Fruit fly (Drosophila melanogaster) whole organism, prepupa: ENCODE measurements around the gene Dci.

Experiments
- Blimp-1 ChIP-seq: fragments of 200-800 bp; sonication (Bioruptor generic); optimal IDR thresholded peaks from 3 replicates; lab custom pipeline; 2017; ENCODE audit warnings: missing biosample characterization, missing genetic modification characterization, mild to moderate bottlenecking, moderate library complexity, missing genetic modification reagents
- CG1621 ChIP-seq: fragments of 200-800 bp; sonication (Bioruptor generic); optimal IDR thresholded peaks from 3 replicates; lab custom pipeline; 2018; ENCODE audit warnings: missing biosample characterization, mild to moderate bottlenecking, missing genetic modification characterization
- CG32006 ChIP-seq: fragments of 200-800 bp; sonication (Bioruptor generic); optimal IDR thresholded peaks from 3 replicates; lab custom pipeline; 2017; ENCODE audit warnings: missing biosample characterization, mild to moderate bottlenecking, missing genetic modification characterization
- CG6808 ChIP-seq: fragments of 200-800 bp; sonication (Bioruptor generic); optimal IDR thresholded peaks from 3 replicates; lab custom pipeline; 2017; ENCODE audit warnings: missing biosample characterization, missing genetic modification characterization, mild to moderate bottlenecking, moderate library complexity, missing genetic modification reagents
- Eip78C ChIP-seq: fragments of 200-800 bp; sonication (Bioruptor generic); peaks from one replicate; lab custom pipeline; 2016; ENCODE audit warnings: missing biosample characterization, missing genetic modification characterization
- Gug ChIP-seq: fragments of 200-800 bp; sonication (Bioruptor generic); IDR thresholded peaks from 2 replicates; pipeline ENCODE4 v1.3.6; 2022; ENCODE audit warnings: missing biosample characterization, missing genetic modification characterization
- Met ChIP-seq: fragments of 200-800 bp; sonication (Bioruptor generic); optimal IDR thresholded peaks from 3 replicates; lab custom pipeline; 2016; ENCODE audit warnings: missing biosample characterization, missing genetic modification characterization
- OdsH ChIP-seq: fragments of 200-800 bp; sonication (Bioruptor generic); optimal IDR thresholded peaks from 3 replicates; lab custom pipeline; 2016; ENCODE audit warnings: missing biosample characterization, missing genetic modification characterization
- Sox14 ChIP-seq: fragments of 200-800 bp; sonication (Bioruptor generic); optimal IDR thresholded peaks from 3 replicates; lab custom pipeline; 2016; ENCODE audit warnings: missing biosample characterization, missing genetic modification characterization
- acj6 ChIP-seq: fragments of 200-800 bp; sonication (Bioruptor generic); optimal IDR thresholded peaks from 3 replicates; lab custom pipeline; 2016; ENCODE audit warnings: missing biosample characterization, missing genetic modification characterization
- esn ChIP-seq: fragments of 200-800 bp; sonication (Bioruptor generic); optimal IDR thresholded peaks from 2 replicates; lab custom pipeline; 2016; ENCODE audit warnings: missing biosample characterization, mild to moderate bottlenecking, missing genetic modification characterization, moderate library complexity
- fkh ChIP-seq: fragments of 200-800 bp; sonication (Bioruptor generic); optimal IDR thresholded peaks from 3 replicates; lab custom pipeline; 2017; ENCODE audit warnings: missing biosample characterization, mild to moderate bottlenecking, missing genetic modification characterization, moderate library complexity
- lz ChIP-seq: fragments of 200-800 bp; sonication (Bioruptor generic); optimal IDR thresholded peaks from 3 replicates; lab custom pipeline; 2016; ENCODE audit warnings: missing biosample characterization, missing genetic modification characterization

dm6 chr3L:824444-824843 lies 26.7 kb upstream of the Dci start:
- TF ChIP-seq Blimp-1 (peak; percentile 35), Met (GFP tag; lab: Kevin White, UChicago) (peak; percentile 81), esn (peak; percentile 79), CG1621 (tag; lab: Kevin White, UChicago) (no peak), CG32006 (GFP tag; lab: Kevin White, UChicago) (peak; percentile 91), Eip78C (GFP tag; lab: Kevin White, UChicago) (peak; percentile 96), Gug (GFP tag; lab: Robert Waterston, UW) (peak; percentile 75), OdsH (GFP tag; lab: Kevin White, UChicago) (peak; percentile 82), CG6808 (GFP tag; lab: Kevin White, UChicago) (peak; percentile 74), acj6 (peak; percentile 74), fkh (GFP tag; lab: Kevin White, UChicago) (no peak), Sox14 (peak; percentile 79), lz (GFP tag; lab: Kevin White, UChicago) (peak; percentile 41)
